Worm (Caenorhabditis elegans): Measurements from ENCODE around the gene coa-3.

DNA sequence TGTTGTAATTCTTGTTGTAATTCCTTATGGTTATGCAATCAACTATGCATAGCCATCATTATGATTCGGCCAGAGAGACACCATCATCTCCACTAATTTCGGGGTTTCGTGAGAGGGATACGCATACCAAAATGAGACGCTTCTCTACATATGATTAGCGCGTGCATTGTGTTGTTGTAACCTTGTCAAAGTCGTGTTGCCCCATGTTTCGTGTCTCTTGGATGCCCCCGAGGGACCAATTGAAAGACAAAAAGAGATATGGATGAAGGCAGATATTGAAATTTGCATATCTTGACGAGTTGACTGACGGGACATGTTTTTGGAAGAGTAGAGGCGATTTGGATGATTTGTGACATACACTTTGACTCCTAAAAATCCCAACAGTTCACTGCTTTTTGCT, 23.1 kb downstream of the coa-3 start:
- TF ChIP-seq pqm-1 (tag; optimal IDR thresholded peaks at IDR 0.05): no peak
- TF ChIP-seq snpc-4 (tag; optimal IDR thresholded peaks at IDR 0.05): no peak
- no peak for TF ChIP-seq nhr-76 (tag; optimal IDR thresholded peaks at IDR 0.05)
- no peak for TF ChIP-seq unc-62 (GFP tag; optimal IDR thresholded peaks at IDR 0.05 in 1 of 2)
- TF ChIP-seq unc-62 (tag; optimal IDR thresholded peaks at IDR 0.05): no peak
- TF ChIP-seq attf-4 (tag; optimal IDR thresholded peaks at IDR 0.05): no peak
- no peak for TF ChIP-seq lin-1 (GFP tag; IDR thresholded peaks at IDR 0.05)
- no peak for TF ChIP-seq ces-1 (GFP tag; optimal IDR thresholded peaks at IDR 0.05)
- TF ChIP-seq F49E8.2 (tag; optimal IDR thresholded peaks at IDR 0.05; ENCODE audit: borderline replicate concordance): no peak
- TF ChIP-seq egl-27 (tag; optimal IDR thresholded peaks at IDR 0.05): no peak
- no peak for TF ChIP-seq mdl-1 (tag; optimal IDR thresholded peaks at IDR 0.05)
- TF ChIP-seq lin-39 (tag; optimal IDR thresholded peaks at IDR 0.05): no peak
- TF ChIP-seq hmg-1.1 (GFP tag; IDR thresholded peaks at IDR 0.05): no peak
- no peak for TF ChIP-seq lin-13 (GFP tag; optimal IDR thresholded peaks at IDR 0.05)
- no peak for TF ChIP-seq dpl-1 (GFP tag; optimal IDR thresholded peaks at IDR 0.05)

Measured in whole organism, L4 larva.